Worm (Caenorhabditis elegans): Measurements from ENCODE around the gene T19H12.2.

Gene T19H12.2

DNA sequence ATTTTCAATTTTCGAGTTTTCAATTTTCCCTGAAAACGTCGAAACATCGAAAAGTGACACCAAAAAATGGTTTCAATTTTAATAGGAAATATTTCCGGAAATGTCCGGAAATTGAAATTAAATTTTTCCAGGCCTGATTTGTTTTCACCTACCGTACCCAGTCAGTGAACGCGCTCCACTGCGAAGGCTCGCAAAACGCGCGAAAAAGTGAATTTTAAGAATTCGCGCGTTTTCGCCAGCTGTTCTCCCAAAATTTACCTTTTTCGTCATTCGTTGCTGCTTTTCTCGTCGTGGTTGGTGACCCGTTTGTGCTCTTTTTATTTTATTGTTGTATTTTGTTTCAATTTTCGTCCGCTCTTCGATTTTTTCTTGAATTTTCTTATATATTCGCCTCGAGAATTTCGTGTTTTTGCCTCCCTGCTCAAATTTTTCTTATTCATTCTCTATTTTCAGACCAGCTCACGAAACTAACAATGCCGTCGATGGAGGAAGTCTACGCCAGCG is at the start of gene T19H12.2:
Gene T19H12.2 (plus strand): TSS at position 454 of the 504 bp plus-strand sequence.
- TF ChIP-seq unc-62 (GFP tag; optimal IDR thresholded peaks at IDR 0.05), result no peak

DNA sequence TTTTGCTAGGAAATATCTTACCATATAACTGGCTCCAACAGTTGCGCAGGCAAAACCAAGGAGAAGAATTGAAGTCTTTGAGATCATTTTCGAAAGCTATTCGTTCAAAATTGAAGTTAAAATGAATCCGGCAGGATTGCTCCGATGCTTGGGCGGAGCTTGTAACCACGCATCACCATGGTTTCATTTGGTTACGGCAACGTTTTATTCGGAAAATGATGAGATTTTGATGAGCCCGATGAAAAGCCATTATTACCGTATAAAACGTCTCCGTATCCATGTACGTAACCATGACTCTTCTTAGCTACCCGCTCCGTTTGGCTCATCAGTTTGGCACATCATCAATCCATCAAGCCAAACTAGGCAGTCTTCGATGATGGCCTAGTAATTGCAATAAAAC is 49.0 kb upstream of the T19H12.2 start, which contains the start of gene cwp-1:
Gene cwp-1 (minus strand): TSS at position 101 of the 400 bp plus-strand sequence.
- no peak for TF ChIP-seq unc-62 (GFP tag; optimal IDR thresholded peaks at IDR 0.05)

DNA sequence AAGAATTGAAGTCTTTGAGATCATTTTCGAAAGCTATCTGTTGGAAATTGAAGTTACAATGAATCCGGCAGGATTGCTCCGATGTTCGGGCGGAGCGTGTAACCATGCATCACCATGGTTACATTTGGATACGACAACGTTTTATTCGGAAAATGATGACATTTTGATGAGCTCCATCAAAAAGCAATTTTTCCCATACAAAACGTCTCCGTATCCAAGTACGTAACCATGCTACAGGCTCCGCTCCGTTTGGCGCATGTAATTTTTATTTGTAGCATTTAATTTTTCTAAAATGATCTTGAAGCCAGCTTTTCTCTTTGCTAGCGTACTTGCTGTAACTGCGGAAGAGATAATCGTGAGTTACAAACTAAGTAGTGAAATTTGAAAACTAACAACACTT is 47.7 kb upstream of the T19H12.2 start, which contains the start of the genes cwp-2 and cwp-3:
Gene cwp-2 (minus strand): TSS at position 101 of the 400 bp plus-strand sequence.
Gene cwp-3 (plus strand): TSS at position 293 of the 400 bp plus-strand sequence.
- TF ChIP-seq unc-62 (GFP tag; optimal IDR thresholded peaks at IDR 0.05), result no peak

DNA sequence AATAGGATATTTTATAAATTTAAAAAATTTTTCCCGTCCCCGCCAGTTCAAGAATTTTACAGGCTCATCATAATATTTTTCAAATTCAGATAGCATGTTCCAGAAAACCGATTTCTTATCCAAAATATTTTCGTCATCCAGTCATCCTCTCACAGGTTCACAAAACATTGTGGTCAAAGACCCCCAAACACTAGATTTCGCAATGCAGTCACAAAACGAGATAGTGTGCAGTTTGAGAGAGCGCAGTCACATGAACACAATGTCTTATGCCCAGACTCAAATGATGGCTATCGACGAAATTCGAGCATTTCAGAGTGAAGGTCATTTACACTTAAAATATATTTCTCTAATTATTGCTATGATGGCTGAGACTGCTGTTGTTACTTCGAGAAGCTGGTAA is 45.6 kb upstream of the T19H12.2 start, which contains the start of gene abhd-5.2:
Gene abhd-5.2 (plus strand): TSS at position 95 of the 400 bp plus-strand sequence.
- no peak for TF ChIP-seq unc-62 (GFP tag; optimal IDR thresholded peaks at IDR 0.05)

DNA sequence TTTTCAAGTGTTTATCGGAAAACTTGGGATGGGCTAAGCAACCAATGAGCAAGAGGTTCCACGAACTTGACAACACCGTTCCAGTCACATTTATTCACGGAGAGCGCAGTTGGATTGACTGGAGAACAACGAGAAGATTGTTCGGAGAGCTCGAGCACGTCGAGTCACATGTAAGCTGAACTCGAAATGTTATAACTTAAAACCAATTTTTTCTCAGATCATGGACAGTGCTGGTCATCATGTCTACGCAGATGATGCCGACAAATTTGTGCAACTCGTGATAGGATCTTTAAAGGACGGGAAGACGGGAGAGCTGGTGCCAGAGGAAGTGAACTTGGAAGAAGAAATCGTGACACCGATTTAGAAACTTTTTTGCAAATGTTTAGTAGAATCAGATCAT is 43.7 kb upstream of the T19H12.2 start:
- TF ChIP-seq unc-62 (GFP tag; optimal IDR thresholded peaks at IDR 0.05), result no peak

DNA sequence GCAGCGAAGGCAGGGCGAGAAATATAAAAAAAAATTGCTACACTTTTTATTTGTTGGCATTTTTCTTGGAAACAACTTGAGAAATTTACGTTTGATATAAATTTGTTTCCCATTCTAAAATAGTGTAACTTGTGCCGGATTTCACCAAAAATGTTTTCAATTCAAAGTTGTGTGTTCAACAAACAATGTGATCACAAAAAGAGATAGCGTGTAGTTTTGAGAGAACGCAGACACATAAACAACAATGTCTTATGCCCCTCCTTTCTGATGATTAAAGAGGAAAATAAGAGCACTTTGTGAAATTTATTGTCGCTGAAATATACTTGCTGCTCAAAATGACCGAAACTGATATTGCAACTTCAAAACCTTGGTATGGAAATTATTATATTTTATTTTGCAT is 42.8 kb upstream of the T19H12.2 start, which contains the start of gene abhd-5.1:
Gene abhd-5.1 (plus strand): TSS at position 230 of the 400 bp plus-strand sequence.
- TF ChIP-seq unc-62 (GFP tag; optimal IDR thresholded peaks at IDR 0.05), result no peak

DNA sequence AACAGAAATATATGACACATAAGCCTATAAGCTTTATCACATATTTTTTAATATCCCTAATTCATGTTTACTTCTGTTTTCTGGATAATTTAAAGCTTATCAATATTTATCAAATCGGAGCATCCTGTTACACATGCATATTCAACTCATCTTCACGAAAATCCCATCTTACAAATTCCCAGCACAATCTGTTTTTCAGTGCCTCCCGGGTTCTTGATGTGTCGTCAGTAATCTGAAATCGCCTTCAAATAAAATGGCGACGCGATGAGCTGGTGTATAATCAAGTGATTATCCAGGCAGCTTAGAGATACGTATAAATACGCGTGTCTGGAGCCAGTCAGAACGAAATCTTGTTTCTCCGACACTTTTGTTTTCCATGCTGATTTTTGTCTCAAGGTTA is 39.8 kb upstream of the T19H12.2 start:
- no peak for TF ChIP-seq unc-62 (GFP tag; optimal IDR thresholded peaks at IDR 0.05)

DNA sequence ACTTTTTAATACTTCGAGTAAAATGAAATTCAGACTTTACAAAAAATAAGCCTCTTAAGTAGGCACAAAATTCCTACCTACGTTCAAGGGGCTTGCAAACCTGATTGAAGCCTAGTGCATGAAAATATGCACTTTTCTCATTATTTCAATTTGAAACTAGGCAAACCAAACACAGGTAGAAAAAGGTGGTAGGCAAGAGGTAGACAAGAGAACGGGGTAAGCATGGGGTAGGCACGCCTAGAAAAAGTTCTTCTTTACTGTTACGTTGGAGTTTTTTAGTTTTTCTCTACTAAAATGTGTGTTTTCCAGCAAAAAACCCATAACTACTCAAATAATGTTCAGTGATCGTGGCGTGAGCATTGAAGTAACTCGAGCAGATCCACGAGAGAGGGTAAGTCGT is 39.1 kb upstream of the T19H12.2 start, which contains the start of gene nex-4:
Gene nex-4 (plus strand): TSS at position 301 of the 400 bp plus-strand sequence.
- no peak for TF ChIP-seq unc-62 (GFP tag; optimal IDR thresholded peaks at IDR 0.05)

DNA sequence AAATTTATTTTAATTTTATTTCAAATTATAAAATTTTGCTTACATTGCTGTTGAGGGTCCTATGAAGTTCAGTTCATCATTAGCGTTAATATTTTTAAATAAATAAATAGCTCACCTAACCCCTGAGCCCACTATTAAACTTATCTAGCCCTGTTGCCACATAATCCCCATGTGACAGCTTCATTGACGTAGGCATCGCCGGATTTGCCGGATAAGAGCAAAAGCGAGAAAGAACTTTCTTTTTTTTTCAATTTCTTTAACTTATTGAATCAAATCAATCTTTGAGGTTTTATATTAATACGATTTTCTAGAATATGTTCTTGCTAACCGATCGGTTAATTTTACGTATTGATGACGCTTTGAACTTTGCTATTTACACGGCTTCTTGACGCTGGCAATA is 38.3 kb upstream of the T19H12.2 start:
- no peak for TF ChIP-seq unc-62 (GFP tag; optimal IDR thresholded peaks at IDR 0.05)

DNA sequence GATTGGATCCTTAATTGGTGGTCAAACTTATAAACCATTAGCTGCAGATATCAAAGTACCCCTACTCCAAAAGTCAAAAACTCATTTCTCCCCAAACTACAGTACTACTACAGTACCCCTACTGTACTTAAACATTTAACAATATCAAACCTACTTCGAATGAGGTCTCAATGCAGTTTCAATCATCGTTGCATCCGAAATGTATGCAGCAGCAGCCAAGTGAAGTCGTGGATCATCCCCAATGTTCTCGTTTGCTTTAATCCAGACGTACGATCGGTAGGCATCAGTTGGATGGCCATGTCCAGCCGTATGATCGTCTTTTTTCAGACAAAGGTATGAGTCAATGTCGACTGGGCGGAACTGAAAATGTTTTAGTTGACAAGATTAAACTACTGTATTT is 32.7 kb upstream of the T19H12.2 start:
- TF ChIP-seq unc-62 (GFP tag; optimal IDR thresholded peaks at IDR 0.05), result no peak

DNA sequence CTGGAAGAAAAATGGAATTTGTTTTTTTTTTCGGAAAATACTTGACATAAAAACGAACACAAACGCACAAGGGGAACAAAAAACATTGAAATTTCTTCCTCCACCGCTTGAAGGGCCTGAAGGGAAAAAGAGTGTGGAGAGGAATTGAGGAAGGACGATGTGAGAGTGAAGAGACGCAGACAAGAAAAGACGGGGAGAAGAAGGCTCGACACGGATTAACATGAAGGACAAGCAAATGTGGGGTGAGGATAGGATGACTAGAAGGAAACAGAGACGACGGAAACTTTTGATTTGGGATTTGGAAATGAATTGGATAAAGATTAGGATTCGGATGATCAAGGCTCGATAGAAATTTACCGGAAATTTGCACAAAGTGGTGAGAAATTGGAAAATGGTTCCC is 29.7 kb upstream of the T19H12.2 start:
- TF ChIP-seq unc-62 (GFP tag; optimal IDR thresholded peaks at IDR 0.05), result no peak

DNA sequence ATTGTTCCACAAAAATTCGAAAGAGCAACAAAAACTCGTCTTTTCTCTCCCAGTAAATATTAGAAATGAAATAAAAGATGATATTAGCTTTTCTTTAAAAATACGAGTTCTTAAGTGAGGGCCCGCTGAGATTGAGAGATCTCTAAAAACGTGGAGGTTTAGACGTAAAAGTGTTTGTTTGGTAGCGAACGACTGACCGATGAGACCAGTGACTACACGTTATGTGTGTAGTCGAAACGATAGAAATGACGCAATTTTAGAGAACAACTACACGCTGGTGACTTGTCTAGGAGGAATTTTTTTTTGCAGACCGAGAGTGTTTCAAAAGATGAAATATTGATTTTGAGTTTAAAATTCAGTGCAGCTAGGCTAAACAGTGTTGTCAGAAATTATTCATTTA is 27.5 kb upstream of the T19H12.2 start, which contains the start of gene C37H5.13:
Gene C37H5.13 (minus strand): TSS at position 229 of the 400 bp plus-strand sequence.
- TF ChIP-seq unc-62 (GFP tag; optimal IDR thresholded peaks at IDR 0.05), result no peak

DNA sequence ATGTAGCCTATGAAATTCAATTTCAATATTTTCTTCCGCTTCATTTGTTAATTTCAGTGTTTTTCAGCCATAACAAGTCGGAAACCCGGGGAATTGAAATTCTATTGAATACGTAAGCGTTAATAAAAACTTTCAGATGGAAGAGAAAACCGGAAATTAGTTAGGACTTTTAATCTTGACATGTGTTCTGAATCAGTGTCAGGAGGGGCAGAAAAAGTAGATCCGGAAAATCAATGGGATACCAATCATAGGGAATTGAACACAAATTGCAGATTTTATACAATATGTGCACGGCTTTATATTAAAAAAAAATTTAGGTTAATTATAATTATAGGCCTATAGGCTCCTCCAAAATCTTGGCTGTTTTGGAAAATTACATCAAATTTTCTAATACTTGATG is 25.9 kb upstream of the T19H12.2 start:
- no peak for TF ChIP-seq unc-62 (GFP tag; optimal IDR thresholded peaks at IDR 0.05)

DNA sequence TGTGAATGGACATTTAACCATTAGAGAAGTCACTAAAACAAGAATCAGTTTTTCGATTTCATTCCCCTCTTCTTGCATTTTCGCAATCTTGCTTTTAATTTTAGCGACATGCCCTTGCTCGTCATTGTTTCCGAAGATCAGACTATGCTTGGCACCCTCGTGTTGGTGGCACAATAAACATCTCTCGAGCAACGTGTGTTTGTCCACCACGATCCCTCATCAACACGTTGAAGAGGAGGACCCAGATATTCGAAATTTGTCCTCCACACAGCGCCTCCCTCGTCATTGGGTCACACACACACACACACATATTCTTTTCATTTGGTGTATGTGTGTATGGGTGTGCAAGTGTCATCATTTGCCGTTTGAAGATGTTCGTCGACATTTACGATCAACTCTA is 24.9 kb upstream of the T19H12.2 start, which contains the start of gene srd-32:
Gene srd-32 (plus strand): TSS at position 301 of the 400 bp plus-strand sequence.
- no peak for TF ChIP-seq unc-62 (GFP tag; optimal IDR thresholded peaks at IDR 0.05)

DNA sequence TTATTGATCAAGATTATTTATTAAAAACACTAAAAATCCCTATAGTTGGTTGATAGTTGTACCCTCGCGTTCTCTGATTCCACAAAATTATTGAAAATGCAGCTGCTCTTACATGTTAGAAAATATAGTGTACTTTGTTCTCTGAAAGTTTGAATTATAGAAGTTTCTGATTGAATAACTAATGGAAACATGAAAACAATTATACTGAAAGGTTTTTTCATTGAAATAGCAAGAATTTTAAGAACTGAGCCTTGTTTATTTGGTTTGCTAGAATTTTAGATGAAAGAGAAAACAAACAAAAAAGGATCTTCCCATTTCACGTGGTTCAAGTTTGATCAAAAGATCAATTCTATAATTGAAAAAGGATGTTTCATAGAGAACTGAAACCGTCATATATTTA is 22.7 kb upstream of the T19H12.2 start:
- no peak for TF ChIP-seq unc-62 (GFP tag; optimal IDR thresholded peaks at IDR 0.05)

DNA sequence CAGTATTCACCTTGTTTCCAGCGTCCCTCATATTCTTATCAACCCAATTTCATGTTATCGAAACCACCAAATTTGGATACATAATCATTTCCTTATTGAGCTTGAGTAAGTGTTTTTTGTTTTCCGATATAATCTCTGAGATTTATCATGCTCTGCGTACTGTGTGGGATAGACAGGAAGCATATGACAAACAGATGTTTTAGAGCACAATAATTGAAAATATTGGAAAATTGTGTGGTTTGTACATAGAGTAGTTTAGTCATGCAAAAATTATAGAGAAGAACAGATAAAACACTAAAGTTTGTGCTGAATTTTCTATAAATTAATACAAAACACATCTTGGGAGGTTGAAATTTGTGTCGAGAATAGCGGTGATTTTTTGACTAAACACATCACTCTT is 21.5 kb upstream of the T19H12.2 start:
- no peak for TF ChIP-seq unc-62 (GFP tag; optimal IDR thresholded peaks at IDR 0.05)

DNA sequence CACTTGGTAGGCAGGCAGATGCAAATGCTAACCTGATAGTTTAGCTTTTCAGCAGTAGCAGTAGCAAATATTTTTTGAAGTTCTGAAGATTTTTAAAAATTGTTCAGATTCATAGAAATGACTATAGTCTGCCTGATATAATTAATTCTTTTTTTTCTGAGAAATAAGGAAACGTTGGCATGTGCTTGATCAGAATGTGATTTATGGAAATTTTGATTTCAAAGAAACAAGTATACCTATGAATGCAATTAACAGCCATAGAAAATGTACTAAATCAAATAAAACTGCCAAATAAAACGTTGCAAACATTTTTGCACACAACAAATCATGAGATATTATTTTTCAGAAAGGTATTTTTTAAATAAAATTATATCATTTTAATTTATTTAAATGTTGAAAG is 19.6 kb upstream of the T19H12.2 start:
- no peak for TF ChIP-seq unc-62 (GFP tag; optimal IDR thresholded peaks at IDR 0.05)

DNA sequence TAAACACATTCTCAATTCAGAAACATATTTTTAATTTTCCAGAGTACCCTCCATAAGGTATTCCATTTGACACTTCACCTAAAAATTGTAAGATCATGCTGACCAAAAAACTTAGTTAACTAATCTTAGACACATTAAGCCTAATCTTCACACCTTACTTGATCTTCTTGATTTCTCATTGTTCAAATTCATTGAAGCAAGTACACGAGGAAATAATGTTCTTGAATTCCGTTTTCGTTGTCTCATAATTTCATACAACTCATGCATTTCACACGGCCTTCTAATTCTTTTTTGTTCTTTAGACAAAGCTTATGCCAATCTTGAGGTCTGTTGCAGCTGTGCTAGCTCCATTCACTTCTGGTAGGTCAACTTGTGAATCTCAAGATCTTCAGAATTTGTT is 18.2 kb upstream of the T19H12.2 start, which contains the start of gene srd-33:
Gene srd-33 (plus strand): TSS at position 301 of the 400 bp plus-strand sequence.
- TF ChIP-seq unc-62 (GFP tag; optimal IDR thresholded peaks at IDR 0.05), result no peak
